Fruit fly (Drosophila melanogaster) whole organism, adult: Measurements from ENCODE around the gene rngo.

Source experiments
- CG11617 ChIP-seq: fragments of 200-800 bp; sonication (Bioruptor generic); optimal IDR thresholded peaks from 2 replicates; lab custom pipeline; 2017; ENCODE audit warnings: mild to moderate bottlenecking, missing biosample characterization, missing genetic modification reagents, missing genetic modification characterization
- CG12768 ChIP-seq: fragments of 200-800 bp; sonication (Bioruptor generic); optimal IDR thresholded peaks from 2 replicates; lab custom pipeline; 2017; ENCODE audit warnings: missing biosample characterization, missing genetic modification characterization, mild to moderate bottlenecking, moderate library complexity, missing genetic modification reagents
- CG14711 ChIP-seq: fragments of 200-800 bp; sonication (Bioruptor generic); optimal IDR thresholded peaks from 2 replicates; lab custom pipeline; 2018; ENCODE audit warnings: missing biosample characterization, mild to moderate bottlenecking, missing genetic modification characterization, moderate library complexity
- CG1620 ChIP-seq: fragments of 200-800 bp; sonication (Bioruptor generic); optimal IDR thresholded peaks from 2 replicates; lab custom pipeline; 2016; ENCODE audit warnings: missing biosample characterization, missing genetic modification characterization
- CG33017 ChIP-seq: fragments of 200-800 bp; sonication (Bioruptor generic); optimal IDR thresholded peaks from 2 replicates; lab custom pipeline; 2018; ENCODE audit warnings: missing biosample characterization, mild to moderate bottlenecking, missing genetic modification characterization, moderate library complexity
- CG5204 ChIP-seq: fragments of 200-800 bp; sonication (Bioruptor generic); optimal IDR thresholded peaks from 2 replicates; lab custom pipeline; 2016; ENCODE audit warnings: missing biosample characterization, missing genetic modification characterization
- CG7045 ChIP-seq: fragments of 200-800 bp; sonication (Bioruptor generic); optimal IDR thresholded peaks from 2 replicates; lab custom pipeline; 2017; ENCODE audit warnings: missing biosample characterization, mild to moderate bottlenecking, missing genetic modification characterization
- CG7101 ChIP-seq: fragments of 200-800 bp; sonication (Bioruptor generic); optimal IDR thresholded peaks from 2 replicates; lab custom pipeline; 2018; ENCODE audit warnings: missing biosample characterization, mild to moderate bottlenecking, missing genetic modification characterization, moderate library complexity
- Clk ChIP-seq: fragments of 200-800 bp; sonication (Bioruptor generic); optimal IDR thresholded peaks from 2 replicates; lab custom pipeline; 2017; ENCODE audit warnings: missing biosample characterization, missing genetic modification characterization
- Crg-1 ChIP-seq: fragments of 200-800 bp; sonication (Bioruptor generic); optimal IDR thresholded peaks from 2 replicates; lab custom pipeline; 2016; ENCODE audit warnings: missing biosample characterization, missing genetic modification characterization
- Hr96 ChIP-seq: fragments of 200-800 bp; sonication (Bioruptor generic); optimal IDR thresholded peaks from 2 replicates; lab custom pipeline; 2016; ENCODE audit warnings: missing biosample characterization, missing genetic modification characterization
- Mnt ChIP-seq: fragments of 200-800 bp; sonication (Bioruptor generic); optimal IDR thresholded peaks from 2 replicates; lab custom pipeline; 2016; ENCODE audit warnings: missing biosample characterization, mild to moderate bottlenecking, missing genetic modification characterization
- bab1 ChIP-seq: fragments of 200-800 bp; sonication (Bioruptor generic); optimal IDR thresholded peaks from 3 replicates; lab custom pipeline; 2019; ENCODE audit warnings: missing biosample characterization, mild to moderate bottlenecking, missing genetic modification characterization, moderate library complexity
- cic ChIP-seq: fragments of 200-800 bp; sonication (Bioruptor generic); optimal IDR thresholded peaks from 2 replicates; lab custom pipeline; 2017; ENCODE audit warnings: missing biosample characterization, mild to moderate bottlenecking, missing genetic modification characterization, moderate library complexity
- cnc ChIP-seq, 2 experiments: fragments of >200 bp; optimal IDR thresholded peaks; 2 replicates each; lab custom pipeline; 2017
- kay ChIP-seq: fragments of 200-800 bp; sonication (Bioruptor generic); peaks from one replicate; lab custom pipeline; 2016; ENCODE audit warnings: missing biosample characterization, missing genetic modification characterization, borderline replicate concordance
- ovo ChIP-seq: fragments of 200-800 bp; sonication (Bioruptor generic); optimal IDR thresholded peaks from 2 replicates; lab custom pipeline; 2016; ENCODE audit warnings: missing biosample characterization, missing genetic modification characterization
- pad ChIP-seq: fragments of 200-800 bp; sonication (Bioruptor generic); optimal IDR thresholded peaks from 3 replicates; lab custom pipeline; 2017; ENCODE audit warnings: missing biosample characterization, missing genetic modification characterization, mild to moderate bottlenecking, moderate library complexity, missing genetic modification reagents
- tj ChIP-seq: fragments of 200-800 bp; sonication (Bioruptor generic); optimal IDR thresholded peaks from 3 replicates; lab custom pipeline; 2017; ENCODE audit warnings: missing biosample characterization, mild to moderate bottlenecking, missing genetic modification characterization, moderate library complexity
- toe ChIP-seq: fragments of 200-800 bp; sonication (Bioruptor generic); optimal IDR thresholded peaks from 2 replicates; lab custom pipeline; 2016; ENCODE audit warnings: missing biosample characterization, missing genetic modification characterization

rngo gene

dm6 chrX:16441245-16441644 is at the start of gene rngo, which contains the start of gene Cdc50:
Gene rngo (plus strand): TSS chrX:16441433.
Gene Cdc50 (minus strand): TSS chrX:16441296.
- peak; percentile 4 for TF ChIP-seq CG33017
- TF ChIP-seq CG7045 (GFP tag; lab: Kevin White, UChicago), result no peak
- TF ChIP-seq bab1 (GFP tag; lab: Kevin White, UChicago), result peak; percentile 70
- peak; percentile 28 for TF ChIP-seq CG1620 (GFP tag; lab: Kevin White, UChicago)
- TF ChIP-seq Crg-1 (GFP tag; lab: Kevin White, UChicago), result peak; percentile 68
- no peak for TF ChIP-seq Clk (GFP tag; lab: Kevin White, UChicago)
- no peak for TF ChIP-seq toe (GFP tag; lab: Kevin White, UChicago)
- TF ChIP-seq CG11617, result peak; percentile 59
- TF ChIP-seq CG5204, result no peak
- TF ChIP-seq tj, result peak; percentile 53
- TF ChIP-seq CG14711 (tag; lab: Kevin White, UChicago), result peak; percentile 43
- peak; percentile 85 for TF ChIP-seq Mnt (GFP tag; lab: Kevin White, UChicago)
- no peak for TF ChIP-seq cnc (optimal IDR thresholded peaks at IDR 0.05; lab: Kevin White, UChicago)
- TF ChIP-seq CG7101, result peak; percentile 51
- TF ChIP-seq ovo, result no peak
- no peak for TF ChIP-seq kay
- no peak for TF ChIP-seq Hr96 (GFP tag; lab: Kevin White, UChicago)
- TF ChIP-seq pad (GFP tag; lab: Kevin White, UChicago), result peak; percentile 54
- peak; percentile 16 for TF ChIP-seq cic (GFP tag; lab: Kevin White, UChicago)
- TF ChIP-seq CG12768, result no peak

- TF ChIP-seq Hr96 (GFP tag; lab: Kevin White, UChicago) (peak; percentile 3), ovo (no peak), Crg-1 (GFP tag; lab: Kevin White, UChicago) (no peak), CG7045 (GFP tag; lab: Kevin White, UChicago) (peak; percentile 30), CG7101 (peak; percentile 72), cic (GFP tag; lab: Kevin White, UChicago) (no peak), CG11617 (peak; percentile 35), CG12768 (peak; percentile 39), pad (GFP tag; lab: Kevin White, UChicago) (peak; percentile 11), tj (no peak), CG14711 (tag; lab: Kevin White, UChicago) (peak; percentile 82), cnc (optimal IDR thresholded peaks at IDR 0.05; lab: Kevin White, UChicago) (no peak), CG33017 (peak; percentile 78), Mnt (GFP tag; lab: Kevin White, UChicago) (no peak), toe (GFP tag; lab: Kevin White, UChicago) (no peak), Clk (GFP tag; lab: Kevin White, UChicago) (no peak), bab1 (GFP tag; lab: Kevin White, UChicago) (peak; percentile 81), kay (no peak)
Observed at dm6 chrX:16403811-16404420, 37.3 kb upstream of the rngo start.

- TF ChIP-seq CG11617 (no peak), Hr96 (GFP tag; lab: Kevin White, UChicago) (no peak), cic (GFP tag; lab: Kevin White, UChicago) (no peak), CG14711 (tag; lab: Kevin White, UChicago) (no peak), bab1 (GFP tag; lab: Kevin White, UChicago) (no peak), CG1620 (GFP tag; lab: Kevin White, UChicago) (no peak), Clk (GFP tag; lab: Kevin White, UChicago) (no peak), kay (no peak), CG7101 (no peak), CG33017 (no peak), CG12768 (no peak), CG5204 (no peak), CG7045 (GFP tag; lab: Kevin White, UChicago) (no peak)
Observed at dm6 chrX:16404803-16405202, 36.4 kb upstream of the rngo start, which contains the start of gene CG9981. Gene CG9981 (minus strand): TSS chrX:16405122.

dm6 chrX:16405209-16405608 is 36.0 kb upstream of the rngo start, which contains the start of gene CG4301:
Gene CG4301 (plus strand): TSS chrX:16405509.
- TF ChIP-seq CG33017 (no peak), CG12768 (no peak), CG5204 (no peak), cnc (optimal IDR thresholded peaks at IDR 0.05; lab: Kevin White, UChicago) (no peak), kay (no peak), toe (GFP tag; lab: Kevin White, UChicago) (no peak), Clk (GFP tag; lab: Kevin White, UChicago) (no peak), Mnt (GFP tag; lab: Kevin White, UChicago) (no peak), bab1 (GFP tag; lab: Kevin White, UChicago) (no peak), tj (no peak), cic (GFP tag; lab: Kevin White, UChicago) (no peak), CG7101 (no peak), CG14711 (tag; lab: Kevin White, UChicago) (no peak), Crg-1 (GFP tag; lab: Kevin White, UChicago) (no peak), ovo (no peak), CG7045 (GFP tag; lab: Kevin White, UChicago) (no peak)

- no peak for TF ChIP-seq Hr96 (GFP tag; lab: Kevin White, UChicago)
- no peak for TF ChIP-seq cnc (optimal IDR thresholded peaks at IDR 0.05; lab: Kevin White, UChicago)
- TF ChIP-seq ovo, result no peak
- no peak for TF ChIP-seq CG5204
- TF ChIP-seq CG7045 (GFP tag; lab: Kevin White, UChicago), result no peak
- TF ChIP-seq kay, result no peak
- TF ChIP-seq pad (GFP tag; lab: Kevin White, UChicago), result no peak
- TF ChIP-seq Mnt (GFP tag; lab: Kevin White, UChicago), result no peak
- TF ChIP-seq CG7101, result no peak
- no peak for TF ChIP-seq CG12768
- no peak for TF ChIP-seq CG33017
- no peak for TF ChIP-seq CG1620 (GFP tag; lab: Kevin White, UChicago)
- TF ChIP-seq cic (GFP tag; lab: Kevin White, UChicago), result no peak
- no peak for TF ChIP-seq toe (GFP tag; lab: Kevin White, UChicago)
- no peak for TF ChIP-seq Clk (GFP tag; lab: Kevin White, UChicago)
- no peak for TF ChIP-seq Crg-1 (GFP tag; lab: Kevin White, UChicago)
- no peak for TF ChIP-seq bab1 (GFP tag; lab: Kevin White, UChicago)
- no peak for TF ChIP-seq CG14711 (tag; lab: Kevin White, UChicago)
- TF ChIP-seq tj, result no peak
Observed at dm6 chrX:16406083-16406482, 35.1 kb upstream of the rngo start.
